Worm (Caenorhabditis elegans): ENCODE data around the gene ZC449.7.

- no peak for TF ChIP-seq rnt-1 (tag; optimal IDR thresholded peaks at IDR 0.05)
- no peak for TF ChIP-seq ama-1 (optimal IDR thresholded peaks at IDR 0.05)
- TF ChIP-seq elt-2 (tag; optimal IDR thresholded peaks at IDR 0.05): no peak
- no peak for TF ChIP-seq C38D4.7 (GFP tag; optimal IDR thresholded peaks at IDR 0.05)
- no peak for TF ChIP-seq K02D7.2 (tag; optimal IDR thresholded peaks at IDR 0.05)
- TF ChIP-seq K09A11.1 (tag; optimal IDR thresholded peaks at IDR 0.05; ENCODE audit: insufficient read depth): no peak
- no peak for TF ChIP-seq ceh-45 (GFP tag; IDR thresholded peaks at IDR 0.05)
- TF ChIP-seq lin-11 (tag; optimal IDR thresholded peaks at IDR 0.05): no peak
- TF ChIP-seq ceh-18 (tag; optimal IDR thresholded peaks at IDR 0.05): no peak
- TF ChIP-seq unc-55 (GFP tag; optimal IDR thresholded peaks at IDR 0.05): no peak
- TF ChIP-seq fkh-10 (GFP tag; optimal IDR thresholded peaks at IDR 0.05): no peak
- TF ChIP-seq F13H6.1 (tag; optimal IDR thresholded peaks at IDR 0.05): no peak
- no peak for TF ChIP-seq pat-9 (tag; optimal IDR thresholded peaks at IDR 0.05)
Measured at ce11 chrX:5028593-5028955, 14.7 kb downstream of the ZC449.7 start.

Data from whole organism, late embryonic.